Worm (Caenorhabditis elegans): ENCODE results near the gene aak-1.

aak-1 gene

ce11 chrIII:8761040-8761654, at the start of gene aak-1:
aak-1 (minus strand) TSS chrIII:8761090.
- TF ChIP-seq ztf-23 (GFP tag; IDR thresholded peaks at IDR 0.05) (no peak), tab-1 (GFP tag; IDR thresholded peaks at IDR 0.05) (no peak), flt-1 (GFP tag; IDR thresholded peaks at IDR 0.05) (no peak), klf-2 (GFP tag; conservative IDR thresholded peaks at IDR 0.05) (no peak), T22C8.4 (GFP tag; IDR thresholded peaks at IDR 0.05) (no peak), ztf-29 (GFP tag; IDR thresholded peaks at IDR 0.05) (no peak), cog-1 (tag; optimal IDR thresholded peaks at IDR 0.05) (no peak), med-1 (GFP tag; optimal IDR thresholded peaks at IDR 0.05; ENCODE audit: insufficient read depth) (no peak), ref-1 (GFP tag; conservative IDR thresholded peaks at IDR 0.05) (no peak)

ce11 chrIII:8809245-8809971, 48.5 kb upstream of the aak-1 start, which contains the start of gene prx-19:
prx-19 (minus strand) TSS chrIII:8809295.
- peak; percentile 45 for TF ChIP-seq cog-1 (tag; optimal IDR thresholded peaks at IDR 0.05)
- no peak for TF ChIP-seq ref-1 (GFP tag; conservative IDR thresholded peaks at IDR 0.05)

- TF ChIP-seq flt-1 (GFP tag; IDR thresholded peaks at IDR 0.05) (no peak), ztf-29 (GFP tag; IDR thresholded peaks at IDR 0.05) (no peak), ztf-23 (GFP tag; IDR thresholded peaks at IDR 0.05) (no peak), med-1 (GFP tag; optimal IDR thresholded peaks at IDR 0.05; ENCODE audit: insufficient read depth) (no peak)
Observed at ce11 chrIII:8807246-8807645, 46.4 kb upstream of the aak-1 start, which contains the start of gene F54F2.7. F54F2.7 (minus strand) TSS chrIII:8807346.

ce11 chrIII:8805815-8806214, 44.9 kb upstream of the aak-1 start:
- TF ChIP-seq T22C8.4 (GFP tag; IDR thresholded peaks at IDR 0.05) (no peak), flt-1 (GFP tag; IDR thresholded peaks at IDR 0.05) (no peak), ztf-23 (GFP tag; IDR thresholded peaks at IDR 0.05) (no peak), med-1 (GFP tag; optimal IDR thresholded peaks at IDR 0.05; ENCODE audit: insufficient read depth) (no peak), klf-2 (GFP tag; conservative IDR thresholded peaks at IDR 0.05) (no peak), cog-1 (tag; optimal IDR thresholded peaks at IDR 0.05) (no peak), tab-1 (GFP tag; IDR thresholded peaks at IDR 0.05) (no peak)

ce11 chrIII:8801864-8802818, 41.3 kb upstream of the aak-1 start:
- TF ChIP-seq cog-1 (tag; optimal IDR thresholded peaks at IDR 0.05) (peak; percentile 98), T22C8.4 (GFP tag; IDR thresholded peaks at IDR 0.05) (no peak), klf-2 (GFP tag; conservative IDR thresholded peaks at IDR 0.05) (no peak), med-1 (GFP tag; optimal IDR thresholded peaks at IDR 0.05; ENCODE audit: insufficient read depth) (no peak), flt-1 (GFP tag; IDR thresholded peaks at IDR 0.05) (peak; percentile 78), ref-1 (GFP tag; conservative IDR thresholded peaks at IDR 0.05) (no peak), ztf-23 (GFP tag; IDR thresholded peaks at IDR 0.05) (no peak), ztf-29 (GFP tag; IDR thresholded peaks at IDR 0.05) (peak; percentile 71), tab-1 (GFP tag; IDR thresholded peaks at IDR 0.05) (no peak)

ce11 chrIII:8801352-8801863, 40.5 kb upstream of the aak-1 start:
- TF ChIP-seq ztf-23 (GFP tag; IDR thresholded peaks at IDR 0.05), result 0 out of 2 replicates have a peak, but pooled peaks have one; percentile 46
- no peak for TF ChIP-seq flt-1 (GFP tag; IDR thresholded peaks at IDR 0.05)

- no peak for TF ChIP-seq tab-1 (GFP tag; IDR thresholded peaks at IDR 0.05)
Observed at ce11 chrIII:8800796-8801083, 39.9 kb upstream of the aak-1 start.

- no peak for TF ChIP-seq klf-2 (GFP tag; conservative IDR thresholded peaks at IDR 0.05)
- TF ChIP-seq flt-1 (GFP tag; IDR thresholded peaks at IDR 0.05), result peak; percentile 65; the same call in 1 of the 2 replicates
- no peak; the same call in 1 of the 2 replicates for TF ChIP-seq ztf-23 (GFP tag; IDR thresholded peaks at IDR 0.05)
- TF ChIP-seq ref-1 (GFP tag; conservative IDR thresholded peaks at IDR 0.05), result no peak
- TF ChIP-seq med-1 (GFP tag; optimal IDR thresholded peaks at IDR 0.05; ENCODE audit: insufficient read depth), result no peak
- peak; percentile 94 for TF ChIP-seq cog-1 (tag; optimal IDR thresholded peaks at IDR 0.05)
- 0 out of 2 replicates have a peak, but pooled peaks have one; percentile 33 for TF ChIP-seq tab-1 (GFP tag; IDR thresholded peaks at IDR 0.05)
- no peak for TF ChIP-seq T22C8.4 (GFP tag; IDR thresholded peaks at IDR 0.05)
- no peak for TF ChIP-seq ztf-29 (GFP tag; IDR thresholded peaks at IDR 0.05)
Observed at ce11 chrIII:8799964-8800795, 39.3 kb upstream of the aak-1 start, which contains the start of gene F54F2.6. F54F2.6 (minus strand) TSS chrIII:8800701.

- TF ChIP-seq klf-2 (GFP tag; conservative IDR thresholded peaks at IDR 0.05), result no peak
- TF ChIP-seq ztf-29 (GFP tag; IDR thresholded peaks at IDR 0.05), result no peak
- 0 out of 2 replicates have a peak, but pooled peaks have one; percentile 16 for TF ChIP-seq flt-1 (GFP tag; IDR thresholded peaks at IDR 0.05)
- no peak for TF ChIP-seq T22C8.4 (GFP tag; IDR thresholded peaks at IDR 0.05)
- TF ChIP-seq ztf-23 (GFP tag; IDR thresholded peaks at IDR 0.05), result no peak
Observed at ce11 chrIII:8797211-8797733, 36.4 kb upstream of the aak-1 start.
